Worm (Caenorhabditis elegans) whole organism, L3 larva: ENCODE data around the gene ugt-33.

ENCODE experiments used
- ama-1 ChIP-seq: fragments of 150-350 bp; optimal IDR thresholded peaks from 2 replicates; lab custom pipeline; 2018
- elt-3 ChIP-seq, 3 experiments: fragments of 150-350 bp in 1 of 3; sonication (generic microtip) in 2 of 3; optimal IDR thresholded peaks; 2 replicates in 2 of 3; 4 replicates in 1 of 3; lab custom pipeline; 2014 to 2017; ENCODE audit warnings: missing biosample characterization in 3 of 3, missing genetic modification characterization in 3 of 3
- fos-1 ChIP-seq: fragments of 150-350 bp; optimal IDR thresholded peaks from 2 replicates; lab custom pipeline; 2014; ENCODE audit warnings: missing biosample characterization, missing genetic modification characterization
- nfya-1 ChIP-seq: sonication (generic microtip); optimal IDR thresholded peaks from 2 replicates; lab custom pipeline; 2017; ENCODE audit warnings: missing genetic modification characterization, mild to moderate bottlenecking, missing compliant biosample characterization, antibody characterized with exemption, moderate library complexity; ENCODE audit not compliant: insufficient read depth
- nhr-11 ChIP-seq: fragments of 150-350 bp; optimal IDR thresholded peaks from 2 replicates; lab custom pipeline; 2014; ENCODE audit warnings: missing biosample characterization, missing genetic modification characterization
- nhr-67 ChIP-seq: fragments of 150-350 bp; optimal IDR thresholded peaks from 2 replicates; lab custom pipeline; 2014; ENCODE audit warnings: missing biosample characterization, missing genetic modification characterization
- unc-39 ChIP-seq: sonication (generic microtip); optimal IDR thresholded peaks from 4 replicates; lab custom pipeline; 2017; ENCODE audit warnings: missing biosample characterization, missing genetic modification characterization
- ztf-11 ChIP-seq: fragments of 150-350 bp; optimal IDR thresholded peaks from 2 replicates; lab custom pipeline; 2014; ENCODE audit warnings: missing biosample characterization, missing genetic modification characterization

ce11 chrV:10489998-10490397 lies 3.2 kb upstream of the ugt-33 start, which contains the start of gene ncx-5:
- TF ChIP-seq nfya-1 (tag; lab: Kevin White, UChicago), result no peak
- no peak for TF ChIP-seq fos-1 (tag; lab: Kevin White, UChicago)
- TF ChIP-seq nhr-11 (tag; lab: Kevin White, UChicago), result no peak
- no peak for TF ChIP-seq unc-39 (tag; lab: Kevin White, UChicago)
- no peak for TF ChIP-seq nhr-67
- no peak for TF ChIP-seq elt-3 (tag; optimal IDR thresholded peaks at IDR 0.05; lab: Kevin White, UChicago)
- TF ChIP-seq ztf-11 (tag; lab: Kevin White, UChicago), result no peak
- no peak for TF ChIP-seq ama-1 (lab: Kevin White, UChicago)
